Fruit fly (Drosophila melanogaster): ENCODE measurements around the gene CG15387.

CG15387 gene

dm6 chr2L:2214004-2214403 is 12.1 kb downstream of the CG15387 start, which contains the start of the genes Uch and CG34174 (continued):
- TF ChIP-seq CG33213 (GFP tag; optimal IDR thresholded peaks at IDR 0.05) = no peak
- TF ChIP-seq CTCF (GFP tag; optimal IDR thresholded peaks at IDR 0.05) = no peak
- TF ChIP-seq Fer2 (tag; optimal IDR thresholded peaks at IDR 0.05) = no peak
- peak; percentile 67; the same call in 1 of the 2 replicates for TF ChIP-seq amos (GFP tag; IDR thresholded peaks at IDR 0.05; ENCODE audit: partially characterized antibody)
- TF ChIP-seq CG4707 (GFP tag; optimal IDR thresholded peaks at IDR 0.05) = no peak
- no peak for TF ChIP-seq CG15073 (GFP tag; optimal IDR thresholded peaks at IDR 0.05)
- TF ChIP-seq CG12744 (GFP tag; optimal IDR thresholded peaks at IDR 0.05) = no peak
- no peak for TF ChIP-seq CG7987 (GFP tag; optimal IDR thresholded peaks at IDR 0.05)
- TF ChIP-seq bab2 (GFP tag; optimal IDR thresholded peaks at IDR 0.05) = no peak
- no peak for TF ChIP-seq CG6272 (GFP tag; IDR thresholded peaks at IDR 0.05)
- no peak for TF ChIP-seq CG1792 (GFP tag; optimal IDR thresholded peaks at IDR 0.05)
- TF ChIP-seq CG1603 (tag; optimal IDR thresholded peaks at IDR 0.05) = peak; percentile 36
- no peak for TF ChIP-seq CG9797 (GFP tag; optimal IDR thresholded peaks at IDR 0.05)
- TF ChIP-seq CG34376 (GFP tag; optimal IDR thresholded peaks at IDR 0.05) = peak; percentile 21
- peak; percentile 40 for TF ChIP-seq CG17385 (GFP tag; optimal IDR thresholded peaks at IDR 0.05)
- TF ChIP-seq Max (GFP tag; optimal IDR thresholded peaks at IDR 0.05) = peak; percentile 20
- TF ChIP-seq Hr3 (GFP tag; optimal IDR thresholded peaks at IDR 0.05) = no peak
- no peak for TF ChIP-seq CG12219 (GFP tag; optimal IDR thresholded peaks at IDR 0.05)
- TF ChIP-seq CG9727 (GFP tag; optimal IDR thresholded peaks at IDR 0.05) = peak; percentile 12
- TF ChIP-seq Atf6 (GFP tag; IDR thresholded peaks at IDR 0.05) = no peak
- no peak for TF ChIP-seq CG17328 (GFP tag; IDR thresholded peaks at IDR 0.05)
- no peak for TF ChIP-seq CG10431 (GFP tag; optimal IDR thresholded peaks at IDR 0.05)
- TF ChIP-seq Ravus (GFP tag; IDR thresholded peaks at IDR 0.05) = no peak
- peak; percentile 82 for TF ChIP-seq Dll (GFP tag; IDR thresholded peaks at IDR 0.05; ENCODE audit: partially characterized antibody)
- TF ChIP-seq stwl (tag; optimal IDR thresholded peaks at IDR 0.05) = peak; percentile 98
- TF ChIP-seq tgo (GFP tag; IDR thresholded peaks at IDR 0.05) = no peak
- no peak for TF ChIP-seq pros (GFP tag; optimal IDR thresholded peaks at IDR 0.05)
- TF ChIP-seq Atf-2 (GFP tag; optimal IDR thresholded peaks at IDR 0.05) = no peak
- TF ChIP-seq chm (GFP tag; IDR thresholded peaks at IDR 0.05) = no peak
- TF ChIP-seq CG4730 (GFP tag; IDR thresholded peaks at IDR 0.05) = no peak
- no peak for TF ChIP-seq Rx (GFP tag; IDR thresholded peaks at IDR 0.05)
- peak; percentile 27 for TF ChIP-seq Nf-YC (tag; optimal IDR thresholded peaks at IDR 0.05)
- peak; percentile 68; the same call in 2 of the 3 replicates for TF ChIP-seq CG34224 (GFP tag; IDR thresholded peaks at IDR 0.05; ENCODE audit: partially characterized antibody)
- no peak for TF ChIP-seq ranshi (GFP tag; IDR thresholded peaks at IDR 0.05)
- TF ChIP-seq sim (GFP tag; IDR thresholded peaks at IDR 0.05) = no peak
- no peak for TF ChIP-seq ATbp (GFP tag; optimal IDR thresholded peaks at IDR 0.05)
- TF ChIP-seq en (GFP tag; optimal IDR thresholded peaks at IDR 0.05) = no peak
- TF ChIP-seq B-H1 (GFP tag; IDR thresholded peaks at IDR 0.05) = no peak
- 0 out of 2 replicates have a peak, but pooled peaks have one; percentile 39 for TF ChIP-seq ato (GFP tag; IDR thresholded peaks at IDR 0.05; ENCODE audit: partially characterized antibody)
- no peak for TF ChIP-seq CG10274 (GFP tag; optimal IDR thresholded peaks at IDR 0.05)
- TF ChIP-seq br (optimal IDR thresholded peaks at IDR 0.05) = no peak
- TF ChIP-seq CG13424 (tag; optimal IDR thresholded peaks at IDR 0.05) = peak; percentile 37
- TF ChIP-seq jigr1 (GFP tag; IDR thresholded peaks at IDR 0.05) = no peak
- TF ChIP-seq CG4360 (GFP tag; IDR thresholded peaks at IDR 0.05) = no peak
- TF ChIP-seq insv (GFP tag; optimal IDR thresholded peaks at IDR 0.05) = no peak
- TF ChIP-seq row (GFP tag; IDR thresholded peaks at IDR 0.05) = 0 out of 3 replicates have a peak, but pooled peaks have one; percentile 14
- peak; percentile 68 for TF ChIP-seq CG12659 (GFP tag; optimal IDR thresholded peaks at IDR 0.05)
- no peak for TF ChIP-seq Atf3 (GFP tag; optimal IDR thresholded peaks at IDR 0.05)
- no peak for TF ChIP-seq dmrt11E (tag; optimal IDR thresholded peaks at IDR 0.05)
- TF ChIP-seq CG6854 (GFP tag; optimal IDR thresholded peaks at IDR 0.05) = no peak
- TF ChIP-seq CG9932 (GFP tag; IDR thresholded peaks at IDR 0.05) = no peak
- TF ChIP-seq CG10366 (GFP tag; IDR thresholded peaks at IDR 0.05) = no peak
- no peak for TF ChIP-seq Sox100B (GFP tag; optimal IDR thresholded peaks at IDR 0.05)

All from whole organism, embryonic.